Worm (Caenorhabditis elegans): ENCODE data around the gene F25E2.2.

ce11 chrX:779259-779658 lies 31.3 kb downstream of the F25E2.2 start:
- TF ChIP-seq unc-130 (GFP tag; optimal IDR thresholded peaks at IDR 0.05) (no peak), nhr-11 (tag; optimal IDR thresholded peaks at IDR 0.05) (no peak)
